Fruit fly (Drosophila melanogaster) Kc167 (cell line): ENCODE measurements around the gene CG6067.

Source experiments
- Myc ChIP-seq: fragments of >200 bp; optimal IDR thresholded peaks from 2 replicates; lab custom pipeline; 2017; ENCODE audit warnings: missing external identifiers
- Sin3A ChIP-seq: fragments of >200 bp; optimal IDR thresholded peaks from 2 replicates; lab custom pipeline; 2018; ENCODE audit warnings: missing external identifiers
- h ChIP-seq: fragments of >200 bp; optimal IDR thresholded peaks from 3 replicates; lab custom pipeline; 2018; ENCODE audit warnings: missing external identifiers
- insv ChIP-seq: fragments of >200 bp; optimal IDR thresholded peaks from 3 replicates; lab custom pipeline; 2018; ENCODE audit warnings: missing external identifiers
- psq ChIP-seq: fragments of >200 bp; optimal IDR thresholded peaks from 2 replicates; lab custom pipeline; 2017; ENCODE audit warnings: missing external identifiers
- ttk ChIP-seq: sonication (Bioruptor generic); optimal IDR thresholded peaks from 2 replicates; lab custom pipeline; 2017; ENCODE audit warnings: missing external identifiers

CG6067 gene

DNA sequence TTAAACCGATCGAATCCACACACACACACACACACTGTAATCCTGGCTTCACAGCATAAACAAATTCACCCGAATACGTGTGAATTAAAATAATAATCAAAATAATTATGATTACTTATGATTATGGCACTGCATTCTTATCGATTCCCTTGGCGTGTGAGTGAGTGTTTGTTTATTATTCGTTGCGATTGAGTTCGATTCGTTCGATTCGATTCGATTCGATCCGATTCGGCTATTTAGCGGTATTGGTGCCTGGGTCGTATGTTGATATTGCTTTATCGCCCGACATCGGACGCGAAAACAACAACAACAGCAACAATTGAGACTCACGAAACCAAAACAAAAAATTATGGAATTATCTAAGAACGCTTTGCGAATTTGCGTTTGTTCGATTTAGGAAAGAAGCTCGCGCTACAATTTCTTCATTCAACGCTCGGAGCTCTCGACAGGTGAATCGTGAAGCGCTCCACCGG is at the start of gene CG6067:
TSS of gene CG6067 (plus strand) at position 423 of the 473 bp plus-strand sequence.
- TF ChIP-seq h (lab: Kevin White, UChicago) (no peak), ttk (lab: Kevin White, UChicago) (no peak), Myc (no peak), Sin3A (lab: Kevin White, UChicago) (no peak), insv (lab: Kevin White, UChicago) (no peak), psq (lab: Kevin White, UChicago) (no peak)

dm6 chrX:5907916-5908315 is 47.5 kb upstream of the CG6067 start, which contains the start of gene CG12236:
TSS of gene CG12236 (plus strand) at chrX:5908135.
- TF ChIP-seq h (lab: Kevin White, UChicago) (no peak), ttk (lab: Kevin White, UChicago) (no peak), Sin3A (lab: Kevin White, UChicago) (no peak), psq (lab: Kevin White, UChicago) (no peak), Myc (no peak), insv (lab: Kevin White, UChicago) (no peak)

dm6 chrX:5914992-5915751 is 40.3 kb upstream of the CG6067 start:
- no peak for TF ChIP-seq Sin3A (lab: Kevin White, UChicago)
- TF ChIP-seq h (lab: Kevin White, UChicago), result no peak
- no peak for TF ChIP-seq ttk (lab: Kevin White, UChicago)
- TF ChIP-seq Myc, result no peak
- TF ChIP-seq psq (lab: Kevin White, UChicago), result no peak
- no peak for TF ChIP-seq insv (lab: Kevin White, UChicago)

dm6 chrX:5915752-5916493 is 39.5 kb upstream of the CG6067 start:
- TF ChIP-seq h (lab: Kevin White, UChicago) (no peak), Myc (no peak), psq (lab: Kevin White, UChicago) (no peak), Sin3A (lab: Kevin White, UChicago) (no peak)

- TF ChIP-seq Myc (no peak), h (lab: Kevin White, UChicago) (no peak), ttk (lab: Kevin White, UChicago) (no peak), insv (lab: Kevin White, UChicago) (no peak), psq (lab: Kevin White, UChicago) (no peak), Sin3A (lab: Kevin White, UChicago) (no peak)
Observed at dm6 chrX:5916494-5917309, 38.7 kb upstream of the CG6067 start, which contains the start of the genes Shmt and CG3726. TSS of gene Shmt (minus strand) at chrX:5916797. TSS of gene CG3726 (plus strand) at chrX:5917097.

- no peak for TF ChIP-seq insv (lab: Kevin White, UChicago)
- no peak for TF ChIP-seq h (lab: Kevin White, UChicago)
- TF ChIP-seq psq (lab: Kevin White, UChicago), result no peak
- no peak for TF ChIP-seq Sin3A (lab: Kevin White, UChicago)
- no peak for TF ChIP-seq Myc
Observed at dm6 chrX:5917310-5917988, 38.0 kb upstream of the CG6067 start.

DNA sequence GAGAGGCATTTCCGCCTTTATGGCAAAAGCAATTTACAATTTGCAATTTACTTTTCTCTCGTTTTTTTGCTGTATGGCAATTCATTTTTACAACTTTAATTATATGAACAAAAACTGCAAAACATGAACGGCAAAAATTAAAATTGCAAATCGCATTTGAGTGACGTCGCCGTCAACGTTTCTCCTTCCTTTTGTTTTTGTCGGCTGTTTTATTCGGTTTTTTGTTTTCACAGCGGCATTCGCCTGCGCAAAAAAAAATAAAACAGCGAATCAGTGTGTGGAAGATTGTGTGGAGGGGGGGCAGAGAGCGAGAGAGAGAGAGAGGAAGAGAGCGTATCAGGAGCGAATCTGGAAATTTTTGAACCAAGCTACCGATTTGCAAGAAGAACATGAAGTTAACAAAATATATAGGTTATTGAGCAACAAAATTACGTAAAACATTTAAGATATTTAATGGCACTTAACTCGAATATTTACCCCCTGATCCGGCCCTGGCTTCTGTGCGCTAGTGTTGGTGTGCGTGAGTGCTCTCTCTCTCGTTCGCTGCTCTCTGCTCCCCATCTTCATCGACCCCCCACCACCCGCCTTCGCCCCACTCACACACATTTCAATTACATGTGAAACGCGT is 36.8 kb upstream of the CG6067 start:
- peak; percentile 72 for TF ChIP-seq h (lab: Kevin White, UChicago)
- no peak for TF ChIP-seq Myc
- TF ChIP-seq Sin3A (lab: Kevin White, UChicago), result no peak
- no peak for TF ChIP-seq ttk (lab: Kevin White, UChicago)
- TF ChIP-seq psq (lab: Kevin White, UChicago), result peak; percentile 96
- peak; percentile 56 for TF ChIP-seq insv (lab: Kevin White, UChicago)

dm6 chrX:5920932-5921331 is 34.5 kb upstream of the CG6067 start:
- TF ChIP-seq h (lab: Kevin White, UChicago) (no peak), insv (lab: Kevin White, UChicago) (no peak), Sin3A (lab: Kevin White, UChicago) (no peak)

DNA sequence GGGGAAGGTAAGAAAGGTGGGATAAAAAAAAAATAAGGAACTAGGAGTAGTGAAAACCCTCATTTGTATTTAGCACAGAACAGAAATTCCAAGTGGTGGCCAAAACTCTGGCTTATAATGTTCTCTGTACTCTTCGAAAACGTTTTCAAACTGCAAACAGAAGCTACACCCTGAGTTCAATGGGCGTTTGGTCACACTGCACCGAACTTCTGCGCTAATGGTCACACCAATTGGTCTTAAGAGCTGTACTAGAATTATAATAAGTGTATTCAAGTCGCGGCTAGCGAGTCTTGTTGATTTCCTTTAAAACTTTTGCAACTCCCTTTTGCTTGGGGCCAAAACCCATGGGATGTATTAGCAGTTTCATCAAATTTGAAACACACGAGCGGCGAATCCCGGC is 33.4 kb upstream of the CG6067 start:
- no peak for TF ChIP-seq Myc
- TF ChIP-seq Sin3A (lab: Kevin White, UChicago), result no peak
- TF ChIP-seq ttk (lab: Kevin White, UChicago), result no peak
- TF ChIP-seq psq (lab: Kevin White, UChicago), result no peak
- no peak for TF ChIP-seq h (lab: Kevin White, UChicago)
- no peak for TF ChIP-seq insv (lab: Kevin White, UChicago)

- TF ChIP-seq h (lab: Kevin White, UChicago) (no peak), ttk (lab: Kevin White, UChicago) (no peak), Myc (no peak), psq (lab: Kevin White, UChicago) (no peak)
Observed at dm6 chrX:5923124-5923523, 32.3 kb upstream of the CG6067 start.
